Worm (Caenorhabditis elegans): ENCODE results near the gene R08C7.4.

DNA sequence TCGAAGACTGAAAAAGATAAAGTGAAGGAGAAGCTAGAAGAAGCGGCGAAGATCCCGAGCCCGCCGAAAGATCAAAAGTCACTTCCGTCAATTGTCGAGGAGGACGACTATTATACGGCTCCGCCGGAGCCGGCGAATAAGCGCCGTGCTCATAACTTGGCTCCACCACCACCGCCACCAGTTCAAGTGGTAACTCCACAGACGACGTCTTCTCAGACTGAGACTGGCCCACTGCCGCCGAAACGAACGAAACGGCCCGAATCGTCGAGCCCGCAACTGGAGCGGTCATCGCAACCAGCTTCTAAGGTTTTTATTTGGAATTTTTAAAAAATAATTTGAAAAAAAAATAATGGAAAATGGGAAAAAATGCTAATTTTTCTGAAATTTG, 22.9 kb upstream of the R08C7.4 start:
- no peak for TF ChIP-seq lin-13 (GFP tag; optimal IDR thresholded peaks at IDR 0.05)
- no peak for TF ChIP-seq mdl-1 (tag; optimal IDR thresholded peaks at IDR 0.05)
- TF ChIP-seq lim-7 (GFP tag; IDR thresholded peaks at IDR 0.05), result no peak
- TF ChIP-seq dpl-1 (GFP tag; optimal IDR thresholded peaks at IDR 0.05), result no peak
- TF ChIP-seq gei-8 (GFP tag; optimal IDR thresholded peaks at IDR 0.05), result no peak
- no peak for TF ChIP-seq snpc-4 (tag; optimal IDR thresholded peaks at IDR 0.05)
- no peak for TF ChIP-seq hlh-11 (tag; optimal IDR thresholded peaks at IDR 0.05)
- TF ChIP-seq ztf-11 (tag; optimal IDR thresholded peaks at IDR 0.05), result no peak

Data from whole organism, L4 larva.